ENCODE assay signal across 4 worm cellular contexts in genomic region chrX:6292143-6292542, ce11.
TF ChIP-seq lines count a peak whose summit lies in the region.

No protein-coding gene starts in this region.

TF ChIP-seq in whole organism, L2 larva, 48 proteins besides CTCF, POLR2A, EP300 and RAD21 (continued from another document):
- TF ChIP-seq nhr-6 (tag; optimal IDR thresholded peaks at IDR 0.05; lab: Kevin White, UChicago), result peak; percentile 17
- no peak for TF ChIP-seq zag-1 (tag; optimal IDR thresholded peaks at IDR 0.05; lab: Kevin White, UChicago)
- peak; percentile 50 for TF ChIP-seq Y55F3AM.14 (GFP tag; optimal IDR thresholded peaks at IDR 0.05; lab: Kevin White, UChicago)
- peak; percentile 52 for TF ChIP-seq crh-2 (tag; optimal IDR thresholded peaks at IDR 0.05; lab: Kevin White, UChicago)
- peak; percentile 63 for TF ChIP-seq sma-9 (GFP tag; optimal IDR thresholded peaks at IDR 0.05; lab: Kevin White, UChicago)
- no peak for TF ChIP-seq sma-9 (tag; optimal IDR thresholded peaks at IDR 0.05; lab: Kevin White, UChicago)

TF ChIP-seq in whole organism, L4 larva, 104 proteins besides CTCF, POLR2A, EP300 and RAD21 (continued from another document and continues in another):
- no peak for TF ChIP-seq ceh-28 (tag; optimal IDR thresholded peaks at IDR 0.05; lab: Kevin White, UChicago)
- peak; percentile 75 for TF ChIP-seq nhr-48 (tag; optimal IDR thresholded peaks at IDR 0.05; lab: Kevin White, UChicago)
- peak; percentile 52 for TF ChIP-seq lin-13 (GFP tag; optimal IDR thresholded peaks at IDR 0.05; lab: Kevin White, UChicago)
- no peak for TF ChIP-seq ceh-82 (tag; optimal IDR thresholded peaks at IDR 0.05; lab: Kevin White, UChicago)
- peak; percentile 76 for TF ChIP-seq rbr-2 (tag; optimal IDR thresholded peaks at IDR 0.05; lab: Kevin White, UChicago)
- TF ChIP-seq hlh-30 (tag; optimal IDR thresholded peaks at IDR 0.05; lab: Kevin White, UChicago; ENCODE audit: insufficient read depth), result peak; percentile 56
- peak; percentile 89 for TF ChIP-seq nhr-41 (GFP tag; IDR thresholded peaks at IDR 0.05; lab: Robert Waterston, UW)
- peak; percentile 45 for TF ChIP-seq spr-3 (GFP tag; optimal IDR thresholded peaks at IDR 0.05; lab: Kevin White, UChicago)
- peak; percentile 55; the same call in 1 of the 2 replicates for TF ChIP-seq zip-11 (GFP tag; IDR thresholded peaks at IDR 0.05; lab: Robert Waterston, UW)
- TF ChIP-seq duxl-1 (tag; optimal IDR thresholded peaks at IDR 0.05; lab: Kevin White, UChicago; ENCODE audit: poor library complexity), result peak; percentile 76
- TF ChIP-seq mdl-1 (tag; optimal IDR thresholded peaks at IDR 0.05; lab: Kevin White, UChicago), result peak in 1 of 2 experiments; percentile 56
- TF ChIP-seq daf-19 (GFP tag; conservative IDR thresholded peaks at IDR 0.05; lab: Robert Waterston, UW), result peak; percentile 89
- peak; percentile 64 for TF ChIP-seq Y5F2A.4 (GFP tag; optimal IDR thresholded peaks at IDR 0.05; lab: Kevin White, UChicago)
- no peak for TF ChIP-seq T20F7.1 (GFP tag; optimal IDR thresholded peaks at IDR 0.05; lab: Kevin White, UChicago)
- no peak for TF ChIP-seq lin-39 (tag; optimal IDR thresholded peaks at IDR 0.05; lab: Kevin White, UChicago)
- TF ChIP-seq lin-1 (GFP tag; IDR thresholded peaks at IDR 0.05; lab: Robert Waterston, UW), result 0 out of 2 replicates have a peak, but pooled peaks have one; percentile 72
- TF ChIP-seq daf-8 (GFP tag; IDR thresholded peaks at IDR 0.05; lab: Robert Waterston, UW), result no peak
- TF ChIP-seq arid-1 (GFP tag; conservative IDR thresholded peaks at IDR 0.05; lab: Robert Waterston, UW), result peak; percentile 95
- peak; percentile 97 for TF ChIP-seq F44E2.7 (GFP tag; IDR thresholded peaks at IDR 0.05; lab: Robert Waterston, UW)
- TF ChIP-seq nhr-11 (tag; optimal IDR thresholded peaks at IDR 0.05; lab: Kevin White, UChicago), result no peak
- peak; percentile 72 for TF ChIP-seq nhr-102 (tag; optimal IDR thresholded peaks at IDR 0.05; lab: Kevin White, UChicago)
- TF ChIP-seq mes-2 (tag; optimal IDR thresholded peaks at IDR 0.05; lab: Kevin White, UChicago; ENCODE audit: poor library complexity, severe bottlenecking), result peak; percentile 89
- TF ChIP-seq hif-1 (tag; optimal IDR thresholded peaks at IDR 0.05; lab: Kevin White, UChicago), result peak; percentile 31 to 37
- peak; percentile 93 to 98 for TF ChIP-seq madf-5 (GFP tag; IDR thresholded peaks at IDR 0.05; lab: Robert Waterston, UW)
- TF ChIP-seq R02D3.7 (tag; optimal IDR thresholded peaks at IDR 0.05; lab: Kevin White, UChicago), result no peak
- TF ChIP-seq dve-1 (tag; optimal IDR thresholded peaks at IDR 0.05; lab: Kevin White, UChicago; ENCODE audit: insufficient read depth), result peak; percentile 62
- TF ChIP-seq T26A8.4 (GFP tag; IDR thresholded peaks at IDR 0.05; lab: Robert Waterston, UW), result peak; percentile 92
- TF ChIP-seq unc-39 (tag; optimal IDR thresholded peaks at IDR 0.05; lab: Kevin White, UChicago), result no peak
- TF ChIP-seq nhr-77 (tag; optimal IDR thresholded peaks at IDR 0.05; lab: Kevin White, UChicago), result no peak
- no peak for TF ChIP-seq fos-1 (tag; optimal IDR thresholded peaks at IDR 0.05; lab: Kevin White, UChicago)
- TF ChIP-seq nhr-76 (tag; optimal IDR thresholded peaks at IDR 0.05; lab: Kevin White, UChicago), result no peak
- TF ChIP-seq F37D6.2 (tag; optimal IDR thresholded peaks at IDR 0.05; lab: Kevin White, UChicago), result peak; percentile 75
- TF ChIP-seq lim-7 (GFP tag; IDR thresholded peaks at IDR 0.05; lab: Robert Waterston, UW), result peak; percentile 99
- TF ChIP-seq F26F4.8 (GFP tag; conservative IDR thresholded peaks at IDR 0.05; lab: Robert Waterston, UW), result peak; percentile 90
- no peak for TF ChIP-seq ceh-32 (tag; optimal IDR thresholded peaks at IDR 0.05; lab: Kevin White, UChicago; ENCODE audit: poor library complexity)
- no peak for TF ChIP-seq skn-1 (tag; optimal IDR thresholded peaks at IDR 0.05; lab: Kevin White, UChicago)
- TF ChIP-seq pqm-1 (tag; optimal IDR thresholded peaks at IDR 0.05; lab: Kevin White, UChicago), result no peak
- TF ChIP-seq mxl-2 (GFP tag; conservative IDR thresholded peaks at IDR 0.05; lab: Robert Waterston, UW), result peak; percentile 78
- TF ChIP-seq hmg-1.1 (GFP tag; IDR thresholded peaks at IDR 0.05; lab: Robert Waterston, UW), result peak; percentile 95
- TF ChIP-seq F10B5.3 (tag; optimal IDR thresholded peaks at IDR 0.05; lab: Kevin White, UChicago), result peak; percentile 62
- peak; percentile 97 for TF ChIP-seq Y105C5A.15 (GFP tag; IDR thresholded peaks at IDR 0.05; lab: Robert Waterston, UW)

TF ChIP-seq in whole organism, late embryonic, 69 proteins besides CTCF, POLR2A, EP300 and RAD21 (continued from another document):
- TF ChIP-seq unc-86 (tag; optimal IDR thresholded peaks at IDR 0.05; lab: Kevin White, UChicago) (peak; percentile 93), ceh-48 (tag; optimal IDR thresholded peaks at IDR 0.05; lab: Kevin White, UChicago) (peak; percentile 80), ahr-1 (tag; optimal IDR thresholded peaks at IDR 0.05; lab: Kevin White, UChicago) (peak; percentile 84), che-1 (tag; optimal IDR thresholded peaks at IDR 0.05; lab: Kevin White, UChicago) (peak; percentile 91), ceh-24 (tag; optimal IDR thresholded peaks at IDR 0.05; lab: Kevin White, UChicago) (peak; percentile 78), ceh-19 (GFP tag; optimal IDR thresholded peaks at IDR 0.05; lab: Kevin White, UChicago) (peak; percentile 92), zip-5 (tag; optimal IDR thresholded peaks at IDR 0.05; lab: Kevin White, UChicago) (peak; percentile 69), unc-55 (GFP tag; optimal IDR thresholded peaks at IDR 0.05; lab: Kevin White, UChicago) (no peak), gmeb-2 (tag; optimal IDR thresholded peaks at IDR 0.05; lab: Kevin White, UChicago) (peak; percentile 92), ceh-22 (tag; optimal IDR thresholded peaks at IDR 0.05; lab: Kevin White, UChicago) (no peak), elt-2 (tag; optimal IDR thresholded peaks at IDR 0.05; lab: Kevin White, UChicago) (peak; percentile 95), eyg-1 (tag; optimal IDR thresholded peaks at IDR 0.05; lab: Kevin White, UChicago) (peak; percentile 93), nfya-1 (tag; optimal IDR thresholded peaks at IDR 0.05; lab: Kevin White, UChicago) (peak; percentile 56), sox-4 (tag; optimal IDR thresholded peaks at IDR 0.05; lab: Kevin White, UChicago) (peak; percentile 89), fkh-6 (tag; optimal IDR thresholded peaks at IDR 0.05; lab: Kevin White, UChicago) (peak; percentile 88), C38D4.7 (GFP tag; optimal IDR thresholded peaks at IDR 0.05; lab: Kevin White, UChicago) (peak; percentile 89), pax-1 (tag; optimal IDR thresholded peaks at IDR 0.05; lab: Kevin White, UChicago) (no peak), hlh-13 (GFP tag; optimal IDR thresholded peaks at IDR 0.05; lab: Kevin White, UChicago) (peak; percentile 61), ets-4 (tag; optimal IDR thresholded peaks at IDR 0.05; lab: Kevin White, UChicago) (peak; percentile 54), pag-3 (tag; optimal IDR thresholded peaks at IDR 0.05; lab: Kevin White, UChicago; ENCODE audit: borderline replicate concordance) (peak; percentile 77), ceh-30 (tag; optimal IDR thresholded peaks at IDR 0.05; lab: Kevin White, UChicago) (no peak), fax-1 (tag; optimal IDR thresholded peaks at IDR 0.05; lab: Kevin White, UChicago) (peak; percentile 88), K09A11.1 (tag; optimal IDR thresholded peaks at IDR 0.05; lab: Kevin White, UChicago; ENCODE audit: insufficient read depth) (peak; percentile 70), fkh-10 (GFP tag; optimal IDR thresholded peaks at IDR 0.05; lab: Kevin White, UChicago) (no peak), ceh-18 (tag; optimal IDR thresholded peaks at IDR 0.05; lab: Kevin White, UChicago) (peak; percentile 71), lin-11 (tag; optimal IDR thresholded peaks at IDR 0.05; lab: Kevin White, UChicago) (peak; percentile 85), hlh-8 (tag; optimal IDR thresholded peaks at IDR 0.05; lab: Kevin White, UChicago) (peak; percentile 65), syd-9 (tag; optimal IDR thresholded peaks at IDR 0.05; lab: Kevin White, UChicago) (peak; percentile 88), lim-6 (tag; optimal IDR thresholded peaks at IDR 0.05; lab: Kevin White, UChicago) (peak; percentile 81), sox-2 (GFP tag; IDR thresholded peaks at IDR 0.05; lab: Robert Waterston, UW) (peak; percentile 89), ceh-14 (tag; optimal IDR thresholded peaks at IDR 0.05; lab: Kevin White, UChicago) (peak; percentile 86), F13H6.1 (tag; optimal IDR thresholded peaks at IDR 0.05; lab: Kevin White, UChicago) (peak; percentile 84), pha-4 (tag; optimal IDR thresholded peaks at IDR 0.05; lab: Kevin White, UChicago) (no peak), pha-2 (tag; optimal IDR thresholded peaks at IDR 0.05; lab: Kevin White, UChicago) (peak; percentile 76), ttx-3 (tag; optimal IDR thresholded peaks at IDR 0.05; lab: Kevin White, UChicago) (peak; percentile 91), ceh-2 (tag; optimal IDR thresholded peaks at IDR 0.05; lab: Kevin White, UChicago) (peak; percentile 73), ztf-16 (tag; optimal IDR thresholded peaks at IDR 0.05; lab: Kevin White, UChicago) (peak; percentile 92), tbx-2 (tag; optimal IDR thresholded peaks at IDR 0.05; lab: Kevin White, UChicago) (peak; percentile 92), unc-3 (GFP tag; conservative IDR thresholded peaks at IDR 0.05; lab: Robert Waterston, UW) (peak; percentile 97), unc-3 (tag; optimal IDR thresholded peaks at IDR 0.05; lab: Kevin White, UChicago) (peak; percentile 94), ceh-45 (GFP tag; IDR thresholded peaks at IDR 0.05; lab: Robert Waterston, UW) (peak; percentile 91), pat-9 (tag; optimal IDR thresholded peaks at IDR 0.05; lab: Kevin White, UChicago) (peak; percentile 91), pros-1 (tag; optimal IDR thresholded peaks at IDR 0.05; lab: Kevin White, UChicago) (no peak), npax-4 (tag; optimal IDR thresholded peaks at IDR 0.05; lab: Kevin White, UChicago) (peak; percentile 81), Y22D7AL.16 (tag; optimal IDR thresholded peaks at IDR 0.05; lab: Kevin White, UChicago) (peak; percentile 86)

TF ChIP-seq in whole organism, mixed stage, embryonic, 35 proteins besides CTCF, POLR2A, EP300 and RAD21 (continued from another document):
- TF ChIP-seq ceh-43 (GFP tag; optimal IDR thresholded peaks at IDR 0.05; lab: Kevin White, UChicago), result peak; percentile 90
- TF ChIP-seq ces-1 (GFP tag; optimal IDR thresholded peaks at IDR 0.05; lab: Kevin White, UChicago), result peak; percentile 20
- TF ChIP-seq hlh-1 (tag; optimal IDR thresholded peaks at IDR 0.05; lab: Kevin White, UChicago), result peak; percentile 4
- peak; percentile 79 for TF ChIP-seq flh-1 (GFP tag; optimal IDR thresholded peaks at IDR 0.05; lab: Kevin White, UChicago)
- TF ChIP-seq zip-8 (tag; optimal IDR thresholded peaks at IDR 0.05; lab: Kevin White, UChicago), result no peak
- no peak for TF ChIP-seq blmp-1 (tag; optimal IDR thresholded peaks at IDR 0.05; lab: Kevin White, UChicago)
